Fruit fly (Drosophila melanogaster): Measurements from ENCODE around the gene ea.
A peak's percentile ranks its signal among the peaks of the same experiment; 100 is the strongest.

ea gene

DNA sequence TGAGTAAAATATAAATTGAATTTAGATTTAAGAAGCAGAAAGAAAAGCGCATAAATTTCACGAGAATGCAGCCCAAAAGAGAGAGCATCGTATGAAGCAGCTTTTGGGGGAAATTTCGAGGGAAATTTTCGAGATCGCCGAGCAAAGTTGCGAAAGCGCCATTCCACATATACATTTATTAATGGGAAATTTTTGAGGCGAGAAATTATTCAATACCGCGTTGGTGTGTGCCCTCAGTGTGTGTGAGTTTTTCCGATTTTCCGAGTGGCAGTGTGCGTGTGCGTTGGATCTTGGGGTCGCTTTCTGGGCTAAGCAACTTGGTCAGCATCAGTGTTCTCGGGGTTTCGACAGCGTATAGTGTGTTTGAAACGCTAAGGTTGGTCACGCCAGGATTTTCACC lies 18.6 kb upstream of the ea start, which contains the start of gene Tm2:
Gene Tm2 (plus strand): TSS at position 270 of the 400 bp plus-strand sequence.
- TF ChIP-seq CG9948 (tag; optimal IDR thresholded peaks at IDR 0.05) (no peak), Pif1B (GFP tag; optimal IDR thresholded peaks at IDR 0.05) (no peak), CG10348 (GFP tag; IDR thresholded peaks at IDR 0.05) (no peak), fd96Ca (GFP tag; IDR thresholded peaks at IDR 0.05) (no peak)

- TF ChIP-seq fd96Ca (GFP tag; IDR thresholded peaks at IDR 0.05): no peak
- no peak for TF ChIP-seq CG17806 (tag; optimal IDR thresholded peaks at IDR 0.05)
- no peak for TF ChIP-seq CG8301 (tag; optimal IDR thresholded peaks at IDR 0.05)
- TF ChIP-seq CG14655 (GFP tag; optimal IDR thresholded peaks at IDR 0.05): no peak
- TF ChIP-seq D1 (tag; optimal IDR thresholded peaks at IDR 0.05): no peak
- no peak for TF ChIP-seq CG4496 (GFP tag; IDR thresholded peaks at IDR 0.05)
- TF ChIP-seq CG32121 (GFP tag; IDR thresholded peaks at IDR 0.05): no peak
These were observed 17.8 kb upstream of the ea start for dm6 chr3R:15310695-15311094.

- TF ChIP-seq CG17806 (tag; optimal IDR thresholded peaks at IDR 0.05): no peak
- no peak for TF ChIP-seq Pif1A (GFP tag; optimal IDR thresholded peaks at IDR 0.05)
These were observed 14.7 kb upstream of the ea start for dm6 chr3R:15313836-15314235.

- TF ChIP-seq fd96Ca (GFP tag; IDR thresholded peaks at IDR 0.05): no peak
- no peak for TF ChIP-seq Pif1B (GFP tag; optimal IDR thresholded peaks at IDR 0.05)
- TF ChIP-seq CG9948 (tag; optimal IDR thresholded peaks at IDR 0.05): no peak
- TF ChIP-seq CG17806 (tag; optimal IDR thresholded peaks at IDR 0.05): no peak
- TF ChIP-seq CG10348 (GFP tag; IDR thresholded peaks at IDR 0.05): no peak
- TF ChIP-seq CG12605 (GFP tag; IDR thresholded peaks at IDR 0.05): no peak
- TF ChIP-seq CG14655 (GFP tag; optimal IDR thresholded peaks at IDR 0.05): no peak
- TF ChIP-seq rn (GFP tag; IDR thresholded peaks at IDR 0.05): no peak
- no peak for TF ChIP-seq D1 (tag; optimal IDR thresholded peaks at IDR 0.05)
These were observed 12.2 kb upstream of the ea start, which contains the start of gene CG14866 for dm6 chr3R:15316326-15316725. TSS of gene CG14866 (plus strand) at chr3R:15316471.

DNA sequence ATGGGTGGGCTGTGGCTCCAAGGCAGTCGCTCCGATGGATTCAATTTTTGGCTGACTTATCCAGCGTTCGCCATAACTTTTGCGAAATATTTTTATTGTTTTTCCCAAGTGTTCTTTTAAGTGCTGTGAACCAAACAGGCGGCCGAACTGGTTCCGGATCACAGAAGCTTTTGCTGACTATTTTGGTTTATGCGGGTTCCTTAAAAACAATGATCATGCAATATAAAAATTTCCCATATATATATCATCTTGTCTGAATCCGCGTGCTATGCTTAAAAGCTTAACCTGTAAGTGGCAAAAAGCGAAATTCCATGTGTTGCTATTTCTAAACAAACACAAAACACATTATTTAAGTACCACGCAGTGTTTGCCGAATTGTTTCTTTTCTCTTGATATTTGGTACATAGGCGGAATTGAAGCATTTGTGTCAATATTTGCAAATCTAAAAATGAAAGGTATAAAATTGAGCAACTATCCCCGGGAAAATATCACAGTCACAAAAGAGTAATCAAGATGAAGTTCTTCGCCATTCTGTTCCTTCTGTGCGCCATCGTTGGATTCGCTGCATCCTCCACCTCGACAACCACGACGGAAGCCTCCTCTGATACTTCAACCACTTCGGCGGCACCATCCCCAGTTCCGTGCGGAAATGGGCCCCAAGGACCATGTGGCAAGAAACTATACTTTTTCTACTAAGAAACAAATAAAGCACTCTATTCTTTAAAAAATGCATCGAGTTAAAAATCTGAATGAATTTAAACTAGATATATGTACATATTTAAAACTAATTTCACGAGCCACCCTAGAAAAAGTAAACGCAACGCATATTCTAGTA lies 8.4 kb upstream of the ea start, which contains the start of the genes CG6276 and CG44040:
Gene CG6276 (minus strand): TSS at position 158 of the 835 bp plus-strand sequence.
Gene CG44040 (plus strand): TSS at position 467 of the 835 bp plus-strand sequence.
- 0 out of 2 replicates have a peak, but pooled peaks have one; percentile 9 for TF ChIP-seq CG12605 (GFP tag; IDR thresholded peaks at IDR 0.05)
- TF ChIP-seq CG34367 (tag; optimal IDR thresholded peaks at IDR 0.05): peak; percentile 50
- peak; percentile 46 for TF ChIP-seq CG15710 (tag; optimal IDR thresholded peaks at IDR 0.05)
- no peak for TF ChIP-seq EcR (GFP tag; optimal IDR thresholded peaks at IDR 0.05)
- TF ChIP-seq CG9948 (tag; optimal IDR thresholded peaks at IDR 0.05): peak; percentile 25
- no peak for TF ChIP-seq CG13204 (GFP tag; optimal IDR thresholded peaks at IDR 0.05)
- peak; percentile 35 for TF ChIP-seq CG32121 (GFP tag; IDR thresholded peaks at IDR 0.05)
- no peak for TF ChIP-seq CG10348 (GFP tag; IDR thresholded peaks at IDR 0.05)
- peak; percentile 53; the same call in 2 of the 3 replicates for TF ChIP-seq CG4496 (GFP tag; IDR thresholded peaks at IDR 0.05)
- peak; percentile 44 for TF ChIP-seq CG17806 (tag; optimal IDR thresholded peaks at IDR 0.05)
- no peak for TF ChIP-seq Pif1B (GFP tag; optimal IDR thresholded peaks at IDR 0.05)
- TF ChIP-seq CG8159 (tag; optimal IDR thresholded peaks at IDR 0.05): peak; percentile 98
- TF ChIP-seq Snoo (tag; optimal IDR thresholded peaks at IDR 0.05): peak; percentile 61
- TF ChIP-seq Pif1A (GFP tag; optimal IDR thresholded peaks at IDR 0.05): no peak
- TF ChIP-seq CG14655 (GFP tag; optimal IDR thresholded peaks at IDR 0.05): no peak
- 0 out of 2 replicates have a peak, but pooled peaks have one; percentile 4 for TF ChIP-seq rn (GFP tag; IDR thresholded peaks at IDR 0.05)
- TF ChIP-seq gl (tag; optimal IDR thresholded peaks at IDR 0.05): no peak
- TF ChIP-seq Ets98B (GFP tag; IDR thresholded peaks at IDR 0.05): peak; percentile 73
- no peak for TF ChIP-seq D1 (tag; optimal IDR thresholded peaks at IDR 0.05)
- TF ChIP-seq fd96Ca (GFP tag; IDR thresholded peaks at IDR 0.05): peak; percentile 71
- TF ChIP-seq CG8301 (tag; optimal IDR thresholded peaks at IDR 0.05): peak; percentile 59

DNA sequence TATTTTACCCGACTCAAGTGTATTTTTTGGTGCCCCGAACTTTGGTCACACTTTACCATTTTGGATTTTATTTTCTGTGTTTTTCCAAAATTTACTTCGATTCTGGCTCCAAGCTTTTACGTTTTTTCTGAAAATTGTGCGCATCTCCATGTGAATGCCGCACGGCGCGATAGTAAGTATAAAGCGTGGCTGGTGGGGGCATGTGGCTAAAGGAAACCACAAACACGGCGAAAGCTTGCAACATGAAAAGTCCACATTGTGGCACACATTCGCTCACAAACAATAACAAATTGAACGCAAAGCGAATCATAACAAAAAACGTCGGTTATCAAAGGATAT lies 7.8 kb upstream of the ea start, which contains the start of gene ear:
Gene ear (plus strand): TSS at position 10 of the 339 bp plus-strand sequence.
- TF ChIP-seq CG8159 (tag; optimal IDR thresholded peaks at IDR 0.05) (no peak), Pif1A (GFP tag; optimal IDR thresholded peaks at IDR 0.05) (no peak), CG32121 (GFP tag; IDR thresholded peaks at IDR 0.05) (no peak), Ets98B (GFP tag; IDR thresholded peaks at IDR 0.05) (no peak), CG15710 (tag; optimal IDR thresholded peaks at IDR 0.05) (no peak), CG34367 (tag; optimal IDR thresholded peaks at IDR 0.05) (no peak), Pif1B (GFP tag; optimal IDR thresholded peaks at IDR 0.05) (no peak), EcR (GFP tag; optimal IDR thresholded peaks at IDR 0.05) (no peak), Snoo (tag; optimal IDR thresholded peaks at IDR 0.05) (no peak), CG12605 (GFP tag; IDR thresholded peaks at IDR 0.05) (no peak), gl (tag; optimal IDR thresholded peaks at IDR 0.05) (no peak), CG17806 (tag; optimal IDR thresholded peaks at IDR 0.05) (no peak), CG14655 (GFP tag; optimal IDR thresholded peaks at IDR 0.05) (no peak), D1 (tag; optimal IDR thresholded peaks at IDR 0.05) (no peak), CG10348 (GFP tag; IDR thresholded peaks at IDR 0.05) (no peak), CG4496 (GFP tag; IDR thresholded peaks at IDR 0.05) (no peak), CG9948 (tag; optimal IDR thresholded peaks at IDR 0.05) (no peak)

Data from whole organism, pupa.